Fruit fly (Drosophila melanogaster) whole organism, pupa: Measurements from ENCODE around the gene CG32032.
A peak's percentile ranks its signal among the peaks of the same experiment; 100 is the strongest.

Source experiments
- CG10348 ChIP-seq: fragments of 200-800 bp; sonication (Bioruptor generic); IDR thresholded peaks from 2 replicates; pipeline ENCODE4 v1.3.6; 2022; ENCODE audit warnings: missing biosample characterization, missing genetic modification characterization
- CG12605 ChIP-seq: fragments of 200-800 bp; sonication (Bioruptor generic); IDR thresholded peaks from 2 replicates; pipeline ENCODE4 v1.3.6; 2022; ENCODE audit warnings: missing biosample characterization, missing genetic modification characterization
- CG13204 ChIP-seq: fragments of 200-800 bp; sonication (Bioruptor generic); optimal IDR thresholded peaks from 2 replicates; lab custom pipeline; 2018; ENCODE audit warnings: missing biosample characterization, mild to moderate bottlenecking, missing genetic modification characterization, moderate library complexity
- CG14655 ChIP-seq: fragments of 200-800 bp; sonication (Bioruptor generic); optimal IDR thresholded peaks from 3 replicates; lab custom pipeline; 2017; ENCODE audit warnings: mild to moderate bottlenecking, missing biosample characterization, missing genetic modification reagents, missing genetic modification characterization
- CG15710 ChIP-seq: fragments of 200-800 bp; sonication (Bioruptor generic); optimal IDR thresholded peaks from 2 replicates; lab custom pipeline; 2018; ENCODE audit warnings: missing biosample characterization, mild to moderate bottlenecking, missing genetic modification characterization, moderate library complexity
- CG17806 ChIP-seq: fragments of 200-800 bp; sonication (Bioruptor generic); optimal IDR thresholded peaks from 2 replicates; lab custom pipeline; 2018; ENCODE audit warnings: missing biosample characterization, mild to moderate bottlenecking, missing genetic modification characterization, moderate library complexity
- CG32121 ChIP-seq: fragments of 200-800 bp; sonication (Bioruptor generic); IDR thresholded peaks from 2 replicates; pipeline ENCODE4 v1.3.6; 2022; ENCODE audit warnings: missing biosample characterization, missing genetic modification characterization
- CG34367 ChIP-seq: fragments of 200-800 bp; sonication (Bioruptor generic); optimal IDR thresholded peaks from 2 replicates; lab custom pipeline; 2018; ENCODE audit warnings: missing biosample characterization, mild to moderate bottlenecking, missing genetic modification characterization
- CG4496 ChIP-seq: fragments of 200-800 bp; sonication (Bioruptor generic); IDR thresholded peaks from 3 replicates; pipeline ENCODE4 v1.3.6; 2022; ENCODE audit warnings: missing biosample characterization, missing genetic modification characterization
- CG8159 ChIP-seq: fragments of 200-800 bp; sonication (Bioruptor generic); optimal IDR thresholded peaks from 3 replicates; lab custom pipeline; 2018; ENCODE audit warnings: missing biosample characterization, mild to moderate bottlenecking, missing genetic modification characterization, moderate library complexity
- CG8301 ChIP-seq: fragments of 200-800 bp; sonication (Bioruptor generic); optimal IDR thresholded peaks from 2 replicates; lab custom pipeline; 2018; ENCODE audit warnings: missing biosample characterization, mild to moderate bottlenecking, missing genetic modification characterization
- CG9948 ChIP-seq: fragments of 200-800 bp; sonication (Bioruptor generic); optimal IDR thresholded peaks from 2 replicates; lab custom pipeline; 2018; ENCODE audit warnings: missing biosample characterization, mild to moderate bottlenecking, missing genetic modification characterization, moderate library complexity
- D1 ChIP-seq: fragments of 200-800 bp; sonication (Bioruptor generic); optimal IDR thresholded peaks from 2 replicates; lab custom pipeline; 2018; ENCODE audit warnings: missing biosample characterization, mild to moderate bottlenecking, missing genetic modification characterization, moderate library complexity
- EcR ChIP-seq: fragments of 200-800 bp; sonication (Bioruptor generic); optimal IDR thresholded peaks from 3 replicates; lab custom pipeline; 2019; ENCODE audit warnings: missing biosample characterization, missing genetic modification characterization, mild to moderate bottlenecking, moderate library complexity, missing genetic modification reagents
- Ets98B ChIP-seq: fragments of 200-800 bp; sonication (Bioruptor generic); IDR thresholded peaks from 2 replicates; pipeline ENCODE4 v1.3.6; 2022; ENCODE audit warnings: missing biosample characterization, missing genetic modification characterization
- Pif1A ChIP-seq: fragments of 200-800 bp; sonication (Bioruptor generic); optimal IDR thresholded peaks from 3 replicates; lab custom pipeline; 2016; ENCODE audit warnings: missing biosample characterization, missing genetic modification characterization
- Pif1B ChIP-seq: fragments of 200-800 bp; sonication (Bioruptor generic); optimal IDR thresholded peaks from 3 replicates; lab custom pipeline; 2016; ENCODE audit warnings: missing biosample characterization, missing genetic modification characterization
- Snoo ChIP-seq: fragments of 200-800 bp; sonication (Bioruptor generic); optimal IDR thresholded peaks from 3 replicates; lab custom pipeline; 2017; ENCODE audit warnings: missing biosample characterization, mild to moderate bottlenecking, missing genetic modification characterization, inconsistent platforms
- fd96Ca ChIP-seq: fragments of 200-800 bp; sonication (Bioruptor generic); IDR thresholded peaks from 3 replicates; pipeline ENCODE4 v1.3.6; 2022; ENCODE audit warnings: missing biosample characterization, missing genetic modification characterization
- gl ChIP-seq: fragments of 200-800 bp; sonication (Bioruptor generic); optimal IDR thresholded peaks from 2 replicates; lab custom pipeline; 2018; ENCODE audit warnings: missing biosample characterization, mild to moderate bottlenecking, missing genetic modification characterization
- rn ChIP-seq: fragments of 200-800 bp; sonication (Bioruptor generic); IDR thresholded peaks from 2 replicates; pipeline ENCODE4 v1.3.6; 2022; ENCODE audit warnings: missing biosample characterization, missing genetic modification characterization

The CG32032 gene

DNA sequence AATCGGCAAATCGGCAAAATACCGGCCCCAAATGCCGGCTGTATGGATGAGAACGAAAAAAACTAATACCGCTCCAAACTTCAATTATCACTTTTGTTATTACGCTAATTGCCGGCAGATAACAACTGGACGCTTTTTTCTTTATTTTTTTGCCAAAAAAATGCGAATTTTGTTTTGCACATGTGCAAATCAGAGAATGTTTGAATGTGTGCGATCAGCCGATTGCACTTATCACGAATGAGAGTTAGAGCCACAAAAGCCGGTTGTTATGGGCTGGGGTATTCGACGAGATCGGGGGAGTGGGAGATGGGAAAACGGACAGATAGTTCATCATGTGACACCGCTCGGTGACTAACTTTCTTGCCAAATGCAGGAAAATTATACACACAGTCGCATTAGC lies 29.2 kb upstream of the CG32032 start:
- no peak for TF ChIP-seq Ets98B (GFP tag; lab: Robert Waterston, UW)
- TF ChIP-seq CG14655 (GFP tag; lab: Kevin White, UChicago): no peak
- no peak for TF ChIP-seq Pif1A
- TF ChIP-seq CG32121 (GFP tag; lab: Robert Waterston, UW): no peak
- no peak for TF ChIP-seq CG8301 (tag; lab: Kevin White, UChicago)
- no peak for TF ChIP-seq Pif1B (GFP tag; lab: Kevin White, UChicago)
- TF ChIP-seq CG9948 (tag; lab: Kevin White, UChicago): no peak
- TF ChIP-seq CG8159 (tag; lab: Kevin White, UChicago): no peak
- no peak for TF ChIP-seq CG12605 (GFP tag; lab: Robert Waterston, UW)
- TF ChIP-seq CG4496: no peak
- TF ChIP-seq CG15710 (tag; lab: Kevin White, UChicago): no peak
- no peak for TF ChIP-seq EcR (GFP tag; lab: Kevin White, UChicago)
- no peak for TF ChIP-seq CG17806 (tag; lab: Kevin White, UChicago)

DNA sequence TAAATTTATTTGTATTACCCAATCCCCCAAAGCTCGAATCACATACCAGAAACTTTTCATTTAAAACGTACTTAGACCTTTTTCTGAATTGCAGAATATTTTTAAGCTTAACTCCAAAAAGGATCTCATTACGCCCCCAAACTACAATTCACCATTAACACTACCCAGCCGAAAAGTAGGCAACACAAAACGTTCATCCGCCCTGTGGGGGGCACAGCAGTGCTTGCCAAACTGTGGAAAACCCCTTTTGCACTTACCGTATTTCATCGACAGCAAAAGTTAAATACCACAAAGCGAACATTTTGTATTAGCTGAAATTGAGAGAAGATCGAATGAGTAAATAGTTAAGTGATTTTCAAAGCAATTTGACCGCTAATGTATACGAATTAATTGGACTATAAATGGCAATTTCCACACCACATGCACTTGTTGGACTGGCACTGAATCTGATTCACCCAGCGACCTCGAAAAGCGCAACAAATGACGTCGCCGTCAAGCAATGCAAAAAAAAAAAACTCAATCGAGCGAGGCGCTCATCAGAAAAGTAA lies 28.6 kb upstream of the CG32032 start:
- TF ChIP-seq Pif1A (no peak), Ets98B (GFP tag; lab: Robert Waterston, UW) (peak; percentile 9; the same call in 1 of the 2 replicates)
- TF ChIP-seq, all 21 proteins: peak for 1

DNA sequence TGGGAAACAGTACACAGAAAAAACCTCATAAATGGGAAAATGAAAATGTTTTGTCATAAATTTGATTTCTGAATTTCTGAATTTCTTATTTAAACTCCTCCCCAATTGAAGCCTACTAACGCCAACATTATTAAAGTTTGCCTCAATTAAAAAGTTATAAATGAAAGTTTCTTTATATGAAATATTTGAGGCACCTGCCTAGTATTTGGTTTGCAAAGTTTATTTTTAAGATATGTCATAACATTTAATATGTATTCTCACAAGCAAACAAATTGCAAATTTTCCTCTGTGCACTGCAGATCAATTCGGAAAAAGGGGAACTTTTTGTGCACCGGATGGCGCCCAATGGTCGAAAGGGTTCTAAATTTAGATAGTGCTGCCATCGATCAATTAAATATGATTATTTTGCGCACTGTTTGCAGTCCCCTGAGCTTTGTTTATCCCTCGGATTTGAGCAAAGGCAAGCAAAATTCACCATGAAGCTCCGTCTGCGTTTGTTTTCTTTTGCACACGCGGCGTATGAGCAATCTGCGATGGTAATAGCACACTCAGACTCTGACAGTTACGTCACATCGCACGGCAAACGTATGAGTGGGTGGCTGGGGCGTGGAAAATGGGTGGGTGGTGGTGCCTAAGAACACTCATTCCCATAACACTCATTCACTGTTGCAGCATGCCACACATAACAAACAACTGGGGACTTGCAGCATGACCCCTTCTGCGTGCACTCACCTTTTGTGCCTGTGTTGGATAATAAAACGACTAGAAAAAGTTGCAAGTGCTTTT lies 27.7 kb upstream of the CG32032 start:
- peak; percentile 46 for TF ChIP-seq CG9948 (tag; lab: Kevin White, UChicago)
- TF ChIP-seq CG14655 (GFP tag; lab: Kevin White, UChicago): peak; percentile 76
- peak; percentile 54 for TF ChIP-seq rn
- TF ChIP-seq gl (tag; lab: Kevin White, UChicago): no peak
- TF ChIP-seq CG32121 (GFP tag; lab: Robert Waterston, UW): peak; percentile 73
- TF ChIP-seq fd96Ca (GFP tag; lab: Robert Waterston, UW): 0 out of 3 replicates have a peak, but pooled peaks have one; percentile 1
- TF ChIP-seq D1 (tag; lab: Kevin White, UChicago): no peak
- TF ChIP-seq CG8301 (tag; lab: Kevin White, UChicago): peak; percentile 71
- TF ChIP-seq CG17806 (tag; lab: Kevin White, UChicago): peak; percentile 17
- 0 out of 2 replicates have a peak, but pooled peaks have one; percentile 15 for TF ChIP-seq CG12605 (GFP tag; lab: Robert Waterston, UW)
- no peak for TF ChIP-seq CG10348 (GFP tag; lab: Robert Waterston, UW)
- peak; percentile 5 for TF ChIP-seq CG34367 (tag; lab: Kevin White, UChicago)
- TF ChIP-seq CG13204 (GFP tag; lab: Kevin White, UChicago): no peak
- no peak for TF ChIP-seq Snoo
- TF ChIP-seq CG4496: peak; percentile 59; the same call in 2 of the 3 replicates
- TF ChIP-seq Pif1A: peak; percentile 52
- peak; percentile 32 for TF ChIP-seq CG15710 (tag; lab: Kevin White, UChicago)
- TF ChIP-seq Ets98B (GFP tag; lab: Robert Waterston, UW): peak; percentile 65
- TF ChIP-seq Pif1B (GFP tag; lab: Kevin White, UChicago): no peak
- peak; percentile 29 for TF ChIP-seq EcR (GFP tag; lab: Kevin White, UChicago)
- TF ChIP-seq CG8159 (tag; lab: Kevin White, UChicago): peak; percentile 42

DNA sequence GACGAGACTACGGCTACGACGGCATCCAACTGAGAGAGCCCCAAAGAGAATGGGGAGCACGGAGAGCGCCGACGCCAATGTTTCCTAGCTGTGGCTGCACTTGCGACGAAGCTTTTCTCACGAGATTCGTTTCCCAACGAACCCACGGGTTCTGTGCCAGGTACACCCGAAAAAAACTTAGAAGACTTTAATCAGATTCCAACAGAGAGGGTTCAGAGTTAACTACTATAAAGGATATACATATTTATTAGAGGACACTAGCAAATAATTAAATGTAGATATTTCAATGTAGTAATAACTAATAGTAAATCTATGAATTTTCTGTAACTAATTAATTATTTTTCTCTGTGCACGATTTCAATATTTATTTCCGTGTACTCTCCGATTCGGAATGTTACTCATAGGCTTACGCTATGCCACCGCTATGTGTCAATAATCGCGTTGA lies 26.8 kb upstream of the CG32032 start, which contains the start of gene Argk1:
Gene Argk1, minus strand, starts transcription at position 31 of the 445 bp plus-strand sequence.
- TF ChIP-seq CG15710 (tag; lab: Kevin White, UChicago) (peak; percentile 37), CG8159 (tag; lab: Kevin White, UChicago) (no peak), CG12605 (GFP tag; lab: Robert Waterston, UW) (peak; percentile 68), CG14655 (GFP tag; lab: Kevin White, UChicago) (peak; percentile 23), rn (peak; percentile 36; the same call in 1 of the 2 replicates), CG32121 (GFP tag; lab: Robert Waterston, UW) (peak; percentile 90), Pif1B (GFP tag; lab: Kevin White, UChicago) (peak; percentile 22), CG9948 (tag; lab: Kevin White, UChicago) (no peak), Ets98B (GFP tag; lab: Robert Waterston, UW) (peak; percentile 74), CG13204 (GFP tag; lab: Kevin White, UChicago) (no peak), CG8301 (tag; lab: Kevin White, UChicago) (peak; percentile 27), fd96Ca (GFP tag; lab: Robert Waterston, UW) (peak; percentile 64; the same call in 2 of the 3 replicates), CG17806 (tag; lab: Kevin White, UChicago) (no peak), Snoo (no peak), gl (tag; lab: Kevin White, UChicago) (no peak), D1 (tag; lab: Kevin White, UChicago) (no peak), Pif1A (peak; percentile 12), CG4496 (peak; percentile 83), CG10348 (GFP tag; lab: Robert Waterston, UW) (no peak), CG34367 (tag; lab: Kevin White, UChicago) (peak; percentile 18), EcR (GFP tag; lab: Kevin White, UChicago) (no peak)

DNA sequence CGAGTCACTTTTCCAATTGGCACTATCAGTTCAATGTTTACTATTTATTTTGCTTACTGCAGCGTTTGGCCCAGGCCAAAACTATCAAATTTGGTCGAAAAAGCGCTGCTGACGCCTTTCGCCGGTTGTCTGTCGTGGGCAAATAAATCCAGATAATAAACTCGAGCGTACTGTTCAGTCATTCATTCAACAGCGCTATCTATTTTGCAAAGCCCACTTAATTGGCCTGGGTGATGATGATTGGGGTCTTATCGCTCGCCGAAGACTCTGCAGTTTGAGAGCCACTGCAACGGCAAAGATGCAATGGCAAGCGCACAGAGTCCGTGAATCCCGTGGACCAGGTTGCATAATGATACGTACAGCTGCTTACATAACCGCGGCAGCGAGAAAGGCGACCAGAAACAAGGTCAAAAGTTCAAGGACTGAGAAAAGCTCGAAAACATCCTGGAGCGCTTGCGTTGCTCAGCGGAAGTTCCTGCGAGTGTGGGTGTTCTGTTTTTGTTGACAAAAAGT lies 26.3 kb upstream of the CG32032 start:
- TF ChIP-seq CG17806 (tag; lab: Kevin White, UChicago): no peak
- TF ChIP-seq fd96Ca (GFP tag; lab: Robert Waterston, UW): 0 out of 3 replicates have a peak, but pooled peaks have one; percentile 12
- peak; percentile 10 for TF ChIP-seq EcR (GFP tag; lab: Kevin White, UChicago)
- no peak for TF ChIP-seq CG15710 (tag; lab: Kevin White, UChicago)
- no peak for TF ChIP-seq CG4496
